Fruit fly (Drosophila melanogaster) whole organism, embryonic: ENCODE data around the gene Hsp83.

Experiments used
- Abd-B ChIP-seq: fragments of 200-800 bp; sonication (Bioruptor generic); optimal IDR thresholded peaks from 2 replicates; lab custom pipeline; 2018; ENCODE audit warnings: missing biosample characterization, mild to moderate bottlenecking, missing genetic modification characterization, moderate library complexity
- C15 ChIP-seq: fragments of 200-800 bp; sonication (Bioruptor generic); IDR thresholded peaks from 3 replicates; pipeline ENCODE4 v1.3.6; 2022; ENCODE audit warnings: missing biosample characterization, missing genetic modification characterization
- CG10366 ChIP-seq: fragments of 200-800 bp; sonication (Bioruptor generic); IDR thresholded peaks from 2 replicates; pipeline ENCODE4 v1.3.6; 2022; ENCODE audit warnings: missing biosample characterization, missing genetic modification characterization
- CG12769 ChIP-seq: fragments of 200-800 bp; sonication (Bioruptor generic); optimal IDR thresholded peaks from 2 replicates; lab custom pipeline; 2019; ENCODE audit warnings: missing biosample characterization, mild to moderate bottlenecking, missing genetic modification characterization, moderate library complexity
- CG13123 ChIP-seq: fragments of 200-800 bp; sonication (Bioruptor generic); optimal IDR thresholded peaks from 2 replicates; lab custom pipeline; 2016; ENCODE audit warnings: missing biosample characterization, missing genetic modification characterization
- CG13424 ChIP-seq: fragments of 200-800 bp; sonication (Bioruptor generic); optimal IDR thresholded peaks from 2 replicates; lab custom pipeline; 2019; ENCODE audit warnings: missing biosample characterization, mild to moderate bottlenecking, missing genetic modification characterization, moderate library complexity
- CG13775 ChIP-seq: fragments of 200-800 bp; sonication (Bioruptor generic); optimal IDR thresholded peaks from 3 replicates; lab custom pipeline; 2017; ENCODE audit warnings: missing biosample characterization, mild to moderate bottlenecking, missing genetic modification characterization
- CG14860 ChIP-seq: fragments of 200-800 bp; sonication (Bioruptor generic); IDR thresholded peaks from 3 replicates; pipeline ENCODE4 v1.3.6; 2022; ENCODE audit warnings: missing biosample characterization, missing genetic modification characterization; ENCODE audit not compliant: partially characterized antibody
- CG14965 ChIP-seq: fragments of 200-800 bp; sonication (Bioruptor generic); optimal IDR thresholded peaks from 2 replicates; lab custom pipeline; 2016; ENCODE audit warnings: missing biosample characterization, missing genetic modification characterization, borderline replicate concordance
- CG15696 ChIP-seq: fragments of 200-800 bp; sonication (Bioruptor generic); optimal IDR thresholded peaks from 2 replicates; lab custom pipeline; 2019; ENCODE audit warnings: missing biosample characterization, mild to moderate bottlenecking, missing genetic modification characterization, moderate library complexity
- CG17186 ChIP-seq: fragments of 200-800 bp; sonication (Bioruptor generic); optimal IDR thresholded peaks from 3 replicates; lab custom pipeline; 2017; ENCODE audit warnings: missing biosample characterization, missing genetic modification reagents, missing genetic modification characterization
- CG17802 ChIP-seq: fragments of 200-800 bp; sonication (Bioruptor generic); optimal IDR thresholded peaks from 2 replicates; lab custom pipeline; 2018; ENCODE audit warnings: missing biosample characterization, mild to moderate bottlenecking, missing genetic modification characterization, moderate library complexity
- CG1792 ChIP-seq: fragments of 200-800 bp; sonication (Bioruptor generic); optimal IDR thresholded peaks from 2 replicates; lab custom pipeline; 2016; ENCODE audit warnings: missing biosample characterization, missing genetic modification characterization
- CG3065 ChIP-seq: fragments of 200-800 bp; sonication (Bioruptor generic); optimal IDR thresholded peaks from 2 replicates; lab custom pipeline; 2016; ENCODE audit warnings: missing biosample characterization, missing genetic modification characterization
- CG34376 ChIP-seq: fragments of 200-800 bp; sonication (Bioruptor generic); optimal IDR thresholded peaks from 2 replicates; lab custom pipeline; 2018; ENCODE audit warnings: missing biosample characterization, mild to moderate bottlenecking, missing genetic modification characterization
- CG6683 ChIP-seq: fragments of 200-800 bp; sonication (Bioruptor generic); optimal IDR thresholded peaks from 2 replicates; lab custom pipeline; 2017; ENCODE audit warnings: missing biosample characterization, mild to moderate bottlenecking, missing genetic modification characterization, missing genetic modification reagents
- CG7987 ChIP-seq: fragments of 200-800 bp; sonication (Bioruptor generic); optimal IDR thresholded peaks from 2 replicates; lab custom pipeline; 2018; ENCODE audit warnings: missing biosample characterization, mild to moderate bottlenecking, missing genetic modification characterization, moderate library complexity
- Deaf1 ChIP-seq: fragments of 200-800 bp; optimal IDR thresholded peaks from 3 replicates; lab custom pipeline; 2019; ENCODE audit warnings: missing biosample characterization, mild to moderate bottlenecking, missing genetic modification characterization, moderate library complexity
- Dp ChIP-seq: fragments of 200-800 bp; sonication (Bioruptor generic); optimal IDR thresholded peaks from 2 replicates; lab custom pipeline; 2018; ENCODE audit warnings: missing biosample characterization, mild to moderate bottlenecking, missing genetic modification characterization, moderate library complexity
- Drgx ChIP-seq: fragments of 200-800 bp; sonication (Bioruptor generic); IDR thresholded peaks from 2 replicates; pipeline ENCODE4 v1.3.6; 2022; ENCODE audit warnings: missing biosample characterization, missing genetic modification characterization
- Ets65A ChIP-seq: fragments of 200-800 bp; sonication (Bioruptor generic); peaks from one replicate; lab custom pipeline; 2016; ENCODE audit warnings: missing biosample characterization, missing genetic modification characterization
- HHEX ChIP-seq: fragments of 200-800 bp; sonication (Bioruptor generic); optimal IDR thresholded peaks from 3 replicates; lab custom pipeline; 2017; ENCODE audit warnings: missing biosample characterization, mild to moderate bottlenecking, missing genetic modification characterization, missing genetic modification reagents
- HLH3B ChIP-seq: fragments of 200-800 bp; sonication (Bioruptor generic); IDR thresholded peaks from 2 replicates; pipeline ENCODE4 v1.3.6; 2022; ENCODE audit warnings: missing biosample characterization, missing genetic modification characterization
- HLHmδ ChIP-seq: fragments of 200-800 bp; sonication (Bioruptor generic); optimal IDR thresholded peaks from 2 replicates; lab custom pipeline; 2018; ENCODE audit warnings: missing biosample characterization, mild to moderate bottlenecking, missing genetic modification characterization, moderate library complexity
- Hand ChIP-seq: fragments of 200-800 bp; sonication (Bioruptor generic); optimal IDR thresholded peaks from 2 replicates; lab custom pipeline; 2017; ENCODE audit warnings: mild to moderate bottlenecking, missing biosample characterization, missing genetic modification reagents, missing genetic modification characterization
- Hmx ChIP-seq: fragments of 200-800 bp; sonication (Bioruptor generic); optimal IDR thresholded peaks from 2 replicates; lab custom pipeline; 2016; ENCODE audit warnings: missing biosample characterization, missing genetic modification characterization
- Hsf ChIP-seq: fragments of 200-800 bp; sonication (Bioruptor generic); optimal IDR thresholded peaks from 3 replicates; lab custom pipeline; 2016; ENCODE audit warnings: missing biosample characterization, missing genetic modification characterization
- Lim3 ChIP-seq: fragments of 200-800 bp; sonication (Bioruptor generic); IDR thresholded peaks from 2 replicates; pipeline ENCODE4 v1.3.6; 2022; ENCODE audit warnings: missing biosample characterization, missing genetic modification characterization
- MBD-R2 ChIP-seq: fragments of 200-800 bp; sonication (Bioruptor generic); IDR thresholded peaks from 2 replicates; pipeline ENCODE4 v1.3.6; 2022; ENCODE audit warnings: missing biosample characterization, missing genetic modification characterization
- Nf-YB ChIP-seq: fragments of 200-800 bp; sonication (Bioruptor generic); optimal IDR thresholded peaks from 3 replicates; lab custom pipeline; 2019; ENCODE audit warnings: missing biosample characterization, mild to moderate bottlenecking, missing genetic modification characterization, moderate library complexity
- Rfx ChIP-seq: fragments of 200-800 bp; sonication (Bioruptor generic); IDR thresholded peaks from 2 replicates; pipeline ENCODE4 v1.3.6; 2022; ENCODE audit warnings: missing biosample characterization, missing genetic modification characterization
- Six4 ChIP-seq: fragments of 200-800 bp; sonication (Bioruptor generic); optimal IDR thresholded peaks from 2 replicates; lab custom pipeline; 2016; ENCODE audit warnings: missing biosample characterization, missing genetic modification characterization
- Sox102F ChIP-seq: fragments of 200-800 bp; sonication (Bioruptor generic); optimal IDR thresholded peaks from 2 replicates; lab custom pipeline; 2018; ENCODE audit warnings: missing biosample characterization, mild to moderate bottlenecking, missing genetic modification characterization, moderate library complexity
- br ChIP-seq: fragments of >200 bp; optimal IDR thresholded peaks from 2 replicates; lab custom pipeline; 2017
- ci ChIP-seq: fragments of 200-800 bp; sonication (Bioruptor generic); IDR thresholded peaks from 3 replicates; pipeline ENCODE4 v1.3.6; 2022; ENCODE audit warnings: missing biosample characterization, missing genetic modification characterization
- crp ChIP-seq, 2 experiments: fragments of 200-800 bp; sonication (Bioruptor generic); optimal IDR thresholded peaks; 2 replicates in 1 of 2; 3 replicates in 1 of 2; lab custom pipeline; 2017; ENCODE audit warnings: missing biosample characterization in 2 of 2, missing genetic modification characterization in 2 of 2, mild to moderate bottlenecking in 1 of 2, moderate library complexity in 1 of 2
- dpn ChIP-seq, 2 experiments: fragments of 200-800 bp; sonication (Bioruptor generic); optimal IDR thresholded peaks; 3 replicates each; lab custom pipeline; 2016; ENCODE audit warnings: missing biosample characterization in 2 of 2, missing genetic modification characterization in 2 of 2
- eve ChIP-seq, 2 experiments: fragments of >200 bp; optimal IDR thresholded peaks; 2 replicates each; lab custom pipeline; 2017; ENCODE audit warnings: missing biosample characterization in 2 of 2, missing genetic modification characterization in 2 of 2
- fd96Cb ChIP-seq: fragments of 200-800 bp; sonication (Bioruptor generic); optimal IDR thresholded peaks from 2 replicates; lab custom pipeline; 2018; ENCODE audit warnings: missing biosample characterization, mild to moderate bottlenecking, missing genetic modification characterization, moderate library complexity
- gce ChIP-seq: fragments of 200-800 bp; sonication (Bioruptor generic); IDR thresholded peaks from 3 replicates; pipeline ENCODE4 v1.3.6; 2022; ENCODE audit warnings: missing biosample characterization, missing genetic modification characterization
- gcm2 ChIP-seq: fragments of 200-800 bp; sonication (Bioruptor generic); optimal IDR thresholded peaks from 2 replicates; lab custom pipeline; 2016; ENCODE audit warnings: missing biosample characterization, missing genetic modification characterization
- h ChIP-seq: fragments of >200 bp; optimal IDR thresholded peaks from 2 replicates; lab custom pipeline; 2017
- kni ChIP-seq: fragments of 200-800 bp; sonication (Bioruptor generic); optimal IDR thresholded peaks from 3 replicates; lab custom pipeline; 2017; ENCODE audit warnings: mild to moderate bottlenecking, missing biosample characterization, missing genetic modification reagents, missing genetic modification characterization
- mam ChIP-seq: fragments of 200-800 bp; sonication (Bioruptor generic); optimal IDR thresholded peaks from 3 replicates; lab custom pipeline; 2016; ENCODE audit warnings: missing biosample characterization, missing genetic modification characterization
- pita ChIP-seq: fragments of 200-800 bp; sonication (Bioruptor generic); optimal IDR thresholded peaks from 2 replicates; lab custom pipeline; 2017; ENCODE audit warnings: missing biosample characterization, mild to moderate bottlenecking, missing genetic modification characterization
- pnt ChIP-seq: fragments of 200-800 bp; sonication (Bioruptor generic); optimal IDR thresholded peaks from 3 replicates; lab custom pipeline; 2016; ENCODE audit warnings: missing biosample characterization, missing genetic modification characterization
- repo ChIP-seq: fragments of 200-800 bp; sonication (Bioruptor generic); optimal IDR thresholded peaks from 2 replicates; lab custom pipeline; 2016; ENCODE audit warnings: missing biosample characterization, missing genetic modification characterization
- stc ChIP-seq: fragments of 200-800 bp; sonication (Bioruptor generic); IDR thresholded peaks from 2 replicates; pipeline ENCODE4 v1.3.6; 2022; ENCODE audit warnings: missing biosample characterization, missing genetic modification characterization
- tap ChIP-seq: fragments of 200-800 bp; optimal IDR thresholded peaks from 3 replicates; lab custom pipeline; 2019; ENCODE audit warnings: missing biosample characterization, mild to moderate bottlenecking, missing genetic modification characterization, moderate library complexity
- trem ChIP-seq: fragments of 200-800 bp; optimal IDR thresholded peaks from 3 replicates; lab custom pipeline; 2019; ENCODE audit warnings: missing biosample characterization, mild to moderate bottlenecking, missing genetic modification characterization, moderate library complexity
- vnd ChIP-seq: fragments of 200-800 bp; sonication (Bioruptor generic); IDR thresholded peaks from 3 replicates; pipeline ENCODE4 v1.3.6; 2022; ENCODE audit warnings: missing biosample characterization, missing genetic modification characterization; ENCODE audit not compliant: partially characterized antibody
- yki ChIP-seq: fragments of >200 bp; optimal IDR thresholded peaks from 3 replicates; lab custom pipeline; 2018

The Hsp83 gene

DNA sequence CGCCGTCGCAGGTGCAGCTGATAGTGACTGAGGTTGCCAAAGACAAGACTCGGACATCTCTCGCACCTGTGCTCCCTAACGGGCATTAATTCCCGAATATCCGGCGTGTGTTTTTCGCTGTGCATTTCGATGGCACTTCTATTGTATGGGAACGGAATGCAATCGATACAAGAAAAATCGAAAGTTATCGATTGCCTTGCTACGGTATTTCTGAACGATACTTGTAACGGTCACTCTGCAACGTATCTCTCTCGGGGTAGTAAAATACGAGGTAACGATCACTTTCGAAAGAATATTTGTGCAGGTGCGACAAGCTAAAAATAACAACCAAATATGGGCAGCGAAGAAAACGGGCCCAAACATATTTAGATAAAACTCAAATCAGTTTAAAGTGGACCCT lies 27.8 kb upstream of the Hsp83 start, which contains the start of gene CG32280 (continued):
- TF ChIP-seq CG13775 (no peak), gcm2 (GFP tag; lab: Kevin White, UChicago) (no peak), Hand (GFP tag; lab: Kevin White, UChicago) (no peak), CG1792 (GFP tag; lab: Kevin White, UChicago) (no peak), Rfx (peak; percentile 43; the same call in 1 of the 2 replicates), MBD-R2 (peak; percentile 82), Sox102F (GFP tag; lab: Kevin White, UChicago) (no peak), trem (tag; lab: Kevin White, UChicago) (peak; percentile 59), HLHmδ (GFP tag; lab: Kevin White, UChicago) (peak; percentile 69), Ets65A (GFP tag; lab: Kevin White, UChicago) (no peak), CG7987 (GFP tag; lab: Kevin White, UChicago) (no peak), HLH3B (GFP tag; lab: Robert Waterston, UW) (no peak), C15 (GFP tag; lab: Robert Waterston, UW) (no peak), Hmx (GFP tag; lab: Kevin White, UChicago) (no peak), Lim3 (GFP tag; lab: Robert Waterston, UW) (no peak), fd96Cb (no peak), Deaf1 (tag; lab: Kevin White, UChicago) (no peak), CG13424 (tag; lab: Kevin White, UChicago) (no peak), eve (GFP tag; optimal IDR thresholded peaks at IDR 0.05; lab: Kevin White, UChicago) (no peak), Abd-B (GFP tag; lab: Kevin White, UChicago) (no peak), gce (no peak), CG14965 (GFP tag; lab: Kevin White, UChicago) (no peak), Six4 (no peak), CG10366 (no peak), yki (lab: Kevin White, UChicago) (no peak), ci (peak; percentile 68; the same call in 1 of the 3 replicates), br (no peak), CG34376 (peak; percentile 69), CG6683 (peak; percentile 10), dpn (GFP tag; optimal IDR thresholded peaks at IDR 0.05; lab: Kevin White, UChicago) (peak; percentile 13 to 38), Drgx (GFP tag; lab: Robert Waterston, UW) (no peak), Nf-YB (GFP tag; lab: Kevin White, UChicago) (no peak), pnt (no peak), pita (GFP tag; lab: Kevin White, UChicago) (no peak), vnd (GFP tag; lab: Robert Waterston, UW) (peak; percentile 84), Hsf (no peak), CG3065 (GFP tag; lab: Kevin White, UChicago) (no peak), CG12769 (tag; lab: Kevin White, UChicago) (no peak), h (no peak), kni (GFP tag; lab: Kevin White, UChicago) (no peak), Dp (GFP tag; lab: Kevin White, UChicago) (peak; percentile 28), CG15696 (tag; lab: Kevin White, UChicago) (no peak), CG13123 (GFP tag; lab: Kevin White, UChicago) (no peak), HHEX (peak; percentile 47), tap (tag; lab: Kevin White, UChicago) (no peak), crp (GFP tag; optimal IDR thresholded peaks at IDR 0.05; lab: Kevin White, UChicago) (no peak), mam (GFP tag; lab: Kevin White, UChicago) (peak; percentile 48), CG17186 (GFP tag; lab: Kevin White, UChicago) (peak; percentile 4), CG14860 (GFP tag; lab: Robert Waterston, UW) (peak; percentile 82), CG17802 (tag; lab: Kevin White, UChicago) (no peak), repo (GFP tag; lab: Kevin White, UChicago) (no peak), stc (no peak)
